Worm (Caenorhabditis elegans) whole organism, young adult: Measurements from ENCODE around the gene ZK721.3.

ENCODE experiments used
- C17E4.6 ChIP-seq: fragments of 200-800 bp; sonication (Bioruptor generic); IDR thresholded peaks from 2 replicates; pipeline ENCODE4 v1.3.6; 2022; ENCODE audit warnings: missing genetic modification reagents, missing genetic modification characterization, missing compliant biosample characterization
- D2030.7 ChIP-seq: fragments of 200-800 bp; sonication (Bioruptor generic); IDR thresholded peaks from 2 replicates; pipeline ENCODE4 v1.3.6; 2022; ENCODE audit warnings: missing genetic modification reagents, missing genetic modification characterization, missing compliant biosample characterization
- F10E7.11 ChIP-seq: sonication (generic microtip); optimal IDR thresholded peaks from 2 replicates; lab custom pipeline; 2017; ENCODE audit warnings: mild to moderate bottlenecking, missing genetic modification characterization, moderate library complexity, missing compliant biosample characterization
- F37B4.10 ChIP-seq: fragments of 200-800 bp; sonication (Bioruptor generic); IDR thresholded peaks from 2 replicates; pipeline ENCODE4 v1.3.6; 2022; ENCODE audit warnings: missing genetic modification characterization, missing compliant biosample characterization
- F52B5.7 ChIP-seq: sonication (generic microtip); optimal IDR thresholded peaks from 2 replicates; lab custom pipeline; 2016; ENCODE audit warnings: mild to moderate bottlenecking, missing genetic modification characterization, missing compliant biosample characterization
- T26A5.8 ChIP-seq: sonication (generic microtip); optimal IDR thresholded peaks from 2 replicates; lab custom pipeline; 2016; ENCODE audit warnings: missing genetic modification characterization, missing compliant biosample characterization
- Y67H2A.10 ChIP-seq: fragments of 200-800 bp; sonication (Bioruptor generic); conservative IDR thresholded peaks from 2 replicates; pipeline ENCODE4 v1.3.6; 2022; ENCODE audit warnings: missing genetic modification reagents, missing genetic modification characterization, missing compliant biosample characterization
- Y79H2A.3 ChIP-seq: fragments of 200-800 bp; sonication (Bioruptor generic); conservative IDR thresholded peaks from 2 replicates; pipeline ENCODE4 v1.3.6; 2022; ENCODE audit warnings: missing genetic modification reagents, missing genetic modification characterization, missing compliant biosample characterization
- ZK185.1 ChIP-seq: sonication (generic microtip); optimal IDR thresholded peaks from 2 replicates; lab custom pipeline; 2016; ENCODE audit warnings: mild to moderate bottlenecking, missing genetic modification characterization, missing compliant biosample characterization; ENCODE audit not compliant: poor library complexity, severe bottlenecking
- ccch-3 ChIP-seq: fragments of 200-800 bp; sonication (Bioruptor generic); optimal IDR thresholded peaks from 2 replicates; lab custom pipeline; 2018; ENCODE audit warnings: mild to moderate bottlenecking, missing genetic modification characterization, missing compliant biosample characterization
- cebp-1 ChIP-seq, 2 experiments: fragments of 200-800 bp in 1 of 2; sonication (Bioruptor generic) in 1 of 2; sonication (generic microtip) in 1 of 2; IDR thresholded peaks in 1 of 2; optimal IDR thresholded peaks in 1 of 2; 2 replicates each; pipeline versions ENCODE4 v1.3.6 to Lab custom; 2017 to 2022; ENCODE audit warnings: missing compliant biosample characterization in 2 of 2, missing genetic modification characterization in 2 of 2, mild to moderate bottlenecking in 1 of 2, missing genetic modification reagents in 1 of 2, moderate library complexity in 1 of 2
- ceh-40 ChIP-seq: fragments of 200-800 bp; sonication (Bioruptor generic); IDR thresholded peaks from 2 replicates; pipeline ENCODE4 v1.3.6; 2022; ENCODE audit warnings: missing genetic modification characterization, missing compliant biosample characterization
- ceh-58 ChIP-seq: fragments of 200-800 bp; sonication (Bioruptor generic); IDR thresholded peaks from 2 replicates; pipeline ENCODE4 v1.3.6; 2022; ENCODE audit warnings: missing genetic modification characterization, missing compliant biosample characterization
- dpff-1 ChIP-seq: sonication (generic microtip); optimal IDR thresholded peaks from 2 replicates; lab custom pipeline; 2017; ENCODE audit warnings: mild to moderate bottlenecking, missing genetic modification characterization, missing compliant biosample characterization
- efl-1 ChIP-seq: fragments of 150-350 bp; optimal IDR thresholded peaks from 2 replicates; lab custom pipeline; 2014; ENCODE audit warnings: missing biosample characterization, missing genetic modification reagents, missing genetic modification characterization
- egl-44 ChIP-seq: fragments of 200-800 bp; sonication (Bioruptor generic); IDR thresholded peaks from 2 replicates; pipeline ENCODE4 v1.3.6; 2022; ENCODE audit warnings: missing genetic modification reagents, missing genetic modification characterization, missing compliant biosample characterization
- ets-4 ChIP-seq: fragments of 200-800 bp; sonication (Bioruptor generic); optimal IDR thresholded peaks from 2 replicates; lab custom pipeline; 2018; ENCODE audit warnings: mild to moderate bottlenecking, missing genetic modification characterization, missing compliant biosample characterization
- gei-17 ChIP-seq: fragments of 200-800 bp; sonication (Bioruptor generic); optimal IDR thresholded peaks from 2 replicates; lab custom pipeline; 2018; ENCODE audit warnings: mild to moderate bottlenecking, missing genetic modification characterization, missing compliant biosample characterization
- hmg-1.2 ChIP-seq: fragments of 200-800 bp; sonication (Bioruptor generic); IDR thresholded peaks from 2 replicates; pipeline ENCODE4 v1.3.6; 2022; ENCODE audit warnings: missing genetic modification reagents, missing genetic modification characterization, missing compliant biosample characterization
- let-526 ChIP-seq: fragments of 200-800 bp; sonication (Bioruptor generic); IDR thresholded peaks from 2 replicates; pipeline ENCODE4 v1.3.6; 2022; ENCODE audit warnings: missing genetic modification reagents, missing genetic modification characterization, missing compliant biosample characterization
- lin-35 ChIP-seq, 3 experiments: fragments of 150-350 bp in 2 of 3; sonication (generic microtip) in 1 of 3; optimal IDR thresholded peaks; 2 replicates each; lab custom pipeline; 2014 to 2018; ENCODE audit warnings: missing biosample characterization in 3 of 3, missing genetic modification characterization in 3 of 3, missing genetic modification reagents in 3 of 3
- lin-54 ChIP-seq: fragments of 200-800 bp; sonication (Bioruptor generic); optimal IDR thresholded peaks from 2 replicates; lab custom pipeline; 2018; ENCODE audit warnings: mild to moderate bottlenecking, missing genetic modification characterization, missing compliant biosample characterization
- lir-1 ChIP-seq: fragments of 200-800 bp; sonication (Bioruptor generic); conservative IDR thresholded peaks from 2 replicates; pipeline ENCODE4 v1.3.6; 2022; ENCODE audit warnings: missing genetic modification reagents, missing genetic modification characterization, missing compliant biosample characterization
- madf-10 ChIP-seq: sonication (generic microtip); optimal IDR thresholded peaks from 2 replicates; lab custom pipeline; 2016; ENCODE audit warnings: mild to moderate bottlenecking, missing genetic modification characterization, missing compliant biosample characterization
- mcd-1 ChIP-seq: fragments of 200-800 bp; sonication (Bioruptor generic); IDR thresholded peaks from 2 replicates; pipeline ENCODE4 v1.3.6; 2022; ENCODE audit warnings: missing genetic modification reagents, missing genetic modification characterization, missing compliant biosample characterization
- nhr-120 ChIP-seq: fragments of 200-800 bp; sonication (Bioruptor generic); IDR thresholded peaks from 2 replicates; pipeline ENCODE4 v1.3.6; 2022; ENCODE audit warnings: missing genetic modification characterization, missing compliant biosample characterization
- nhr-27 ChIP-seq: fragments of 200-800 bp; sonication (Bioruptor generic); optimal IDR thresholded peaks from 2 replicates; lab custom pipeline; 2018; ENCODE audit warnings: mild to moderate bottlenecking, missing genetic modification characterization, moderate library complexity, missing compliant biosample characterization
- nhr-80 ChIP-seq: sonication (generic microtip); optimal IDR thresholded peaks from 2 replicates; lab custom pipeline; 2016; ENCODE audit warnings: missing genetic modification characterization, missing compliant biosample characterization
- nhr-90 ChIP-seq: sonication (generic microtip); optimal IDR thresholded peaks from 2 replicates; lab custom pipeline; 2016; ENCODE audit warnings: missing genotype, mild to moderate bottlenecking, missing genetic modification characterization, missing compliant biosample characterization
- rcor-1 ChIP-seq: fragments of 200-800 bp; sonication (Bioruptor generic); IDR thresholded peaks from 2 replicates; pipeline ENCODE4 v1.3.6; 2022; ENCODE audit warnings: missing genetic modification reagents, missing genetic modification characterization, missing compliant biosample characterization
- rec-8 ChIP-seq, 2 experiments: sonication (generic microtip); optimal IDR thresholded peaks; 2 replicates each; lab custom pipeline; 2016; ENCODE audit warnings: mild to moderate bottlenecking in 2 of 2, missing genetic modification characterization in 2 of 2, missing genetic modification reagents in 2 of 2, missing genotype in 2 of 2, missing biosample characterization in 1 of 2, missing compliant biosample characterization in 1 of 2, moderate library complexity in 1 of 2
- sdz-38 ChIP-seq: sonication (generic microtip); optimal IDR thresholded peaks from 2 replicates; lab custom pipeline; 2016; ENCODE audit warnings: missing genotype, missing genetic modification characterization, missing compliant biosample characterization
- snpc-1.3 ChIP-seq: sonication (generic microtip); optimal IDR thresholded peaks from 2 replicates; lab custom pipeline; 2017; ENCODE audit warnings: missing genetic modification characterization, mild to moderate bottlenecking, missing compliant biosample characterization, antibody characterized with exemption, moderate library complexity, missing genotype, missing genetic modification reagents; ENCODE audit not compliant: insufficient read depth
- somi-1 ChIP-seq: fragments of 200-800 bp; sonication (Bioruptor generic); optimal IDR thresholded peaks from 2 replicates; lab custom pipeline; 2018; ENCODE audit warnings: mild to moderate bottlenecking, missing genetic modification characterization, missing compliant biosample characterization
- zfh-2 ChIP-seq: fragments of 200-800 bp; sonication (Bioruptor generic); conservative IDR thresholded peaks from 2 replicates; pipeline ENCODE4 v1.3.6; 2022; ENCODE audit warnings: missing genetic modification reagents, missing genetic modification characterization, missing compliant biosample characterization
- ztf-18 ChIP-seq: sonication (generic microtip); optimal IDR thresholded peaks from 2 replicates; lab custom pipeline; 2016; ENCODE audit warnings: missing genotype, mild to moderate bottlenecking, missing genetic modification characterization, missing compliant biosample characterization
- ztf-25 ChIP-seq: fragments of 200-800 bp; sonication (Bioruptor generic); IDR thresholded peaks from 2 replicates; pipeline ENCODE4 v1.3.6; 2022; ENCODE audit warnings: missing genetic modification reagents, missing genetic modification characterization, missing compliant biosample characterization

Gene ZK721.3

ce11 chrX:8745524-8745923 lies 38.8 kb upstream of the ZK721.3 start:
- TF ChIP-seq efl-1 (GFP tag; lab: Kevin White, UChicago) (no peak), ets-4 (GFP tag; lab: Kevin White, UChicago) (no peak), lin-35 (GFP tag; optimal IDR thresholded peaks at IDR 0.05; lab: Kevin White, UChicago) (no peak), nhr-120 (no peak), gei-17 (GFP tag; lab: Kevin White, UChicago) (no peak), nhr-27 (tag; lab: Kevin White, UChicago) (no peak), T26A5.8 (tag; lab: Kevin White, UChicago) (no peak), ceh-58 (GFP tag; lab: Robert Waterston, UW) (no peak), D2030.7 (GFP tag; lab: Robert Waterston, UW) (no peak), F37B4.10 (no peak), Y79H2A.3 (GFP tag; lab: Robert Waterston, UW) (no peak), dpff-1 (no peak), C17E4.6 (no peak), lin-54 (GFP tag; lab: Kevin White, UChicago) (no peak), ztf-25 (no peak), ZK185.1 (tag; lab: Kevin White, UChicago) (no peak), sdz-38 (tag; lab: Kevin White, UChicago) (no peak), hmg-1.2 (GFP tag; lab: Robert Waterston, UW) (no peak), mcd-1 (GFP tag; lab: Robert Waterston, UW) (no peak), somi-1 (no peak)

ce11 chrX:8750209-8750608 lies 34.1 kb upstream of the ZK721.3 start:
- TF ChIP-seq nhr-80 (tag; lab: Kevin White, UChicago) (peak; percentile 63), rcor-1 (GFP tag; lab: Robert Waterston, UW) (no peak), ccch-3 (no peak), cebp-1 (GFP tag; IDR thresholded peaks at IDR 0.05; lab: Robert Waterston, UW) (no peak), cebp-1 (tag; optimal IDR thresholded peaks at IDR 0.05; lab: Kevin White, UChicago) (peak; percentile 4), nhr-90 (tag; lab: Kevin White, UChicago) (no peak), Y67H2A.10 (no peak)
- TF ChIP-seq, all 124 proteins: peak for 2

DNA sequence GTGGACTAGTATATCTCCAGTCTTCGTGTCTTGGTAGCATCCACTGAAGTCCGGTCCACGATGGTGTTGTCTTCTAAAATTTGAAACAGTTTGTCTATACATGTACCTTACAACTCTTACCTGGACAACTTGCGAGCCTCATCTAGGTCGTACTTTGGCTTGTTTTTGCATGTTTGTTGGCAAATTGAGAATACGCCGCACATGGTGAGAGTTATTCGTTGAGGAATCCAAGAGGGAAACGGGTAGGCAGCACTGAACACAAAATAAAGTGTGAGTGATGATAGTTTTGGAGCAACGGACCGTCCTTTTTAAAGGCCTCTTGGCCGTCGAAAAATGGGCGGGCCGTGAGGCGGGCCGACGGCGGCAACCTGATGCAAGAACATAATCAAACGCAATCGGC lies 33.7 kb upstream of the ZK721.3 start, which contains the start of gene asns-2:
TSS of gene asns-2 (minus strand) at position 282 of the 400 bp plus-strand sequence.
- TF ChIP-seq D2030.7 (GFP tag; lab: Robert Waterston, UW) (no peak), zfh-2 (GFP tag; lab: Robert Waterston, UW) (no peak), let-526 (GFP tag; lab: Robert Waterston, UW) (no peak), rec-8 (tag; optimal IDR thresholded peaks at IDR 0.05; lab: Kevin White, UChicago) (no peak), F52B5.7 (tag; lab: Kevin White, UChicago) (no peak), F10E7.11 (tag; lab: Kevin White, UChicago) (no peak), ztf-18 (tag; lab: Kevin White, UChicago) (no peak), egl-44 (GFP tag; lab: Robert Waterston, UW) (no peak), ZK185.1 (tag; lab: Kevin White, UChicago) (no peak), snpc-1.3 (tag; lab: Kevin White, UChicago) (no peak), lir-1 (GFP tag; lab: Robert Waterston, UW) (no peak), mcd-1 (GFP tag; lab: Robert Waterston, UW) (no peak), madf-10 (tag; lab: Kevin White, UChicago) (no peak), ceh-40 (GFP tag; lab: Robert Waterston, UW) (no peak), Y79H2A.3 (GFP tag; lab: Robert Waterston, UW) (no peak), efl-1 (GFP tag; lab: Kevin White, UChicago) (no peak)
